Worm (Caenorhabditis elegans) whole organism, late embryonic: Measurements from ENCODE around the gene Y51A2B.4.

Experiments
- F13H6.1 ChIP-seq: sonication (generic microtip); optimal IDR thresholded peaks from 2 replicates; lab custom pipeline; 2016; ENCODE audit warnings: missing genetic modification characterization, missing compliant biosample characterization
- K02D7.2 ChIP-seq: sonication (generic microtip); optimal IDR thresholded peaks from 2 replicates; lab custom pipeline; 2017; ENCODE audit warnings: mild to moderate bottlenecking, missing genetic modification characterization, missing compliant biosample characterization
- K09A11.1 ChIP-seq: sonication (generic microtip); optimal IDR thresholded peaks from 2 replicates; lab custom pipeline; 2017; ENCODE audit warnings: antibody characterized with exemption, mild to moderate bottlenecking, missing genetic modification characterization, missing compliant biosample characterization; ENCODE audit not compliant: insufficient read depth
- ahr-1 ChIP-seq: sonication (generic microtip); optimal IDR thresholded peaks from 2 replicates; lab custom pipeline; 2016; ENCODE audit warnings: missing genetic modification characterization, missing compliant biosample characterization
- ceh-31 ChIP-seq: sonication (generic microtip); optimal IDR thresholded peaks from 2 replicates; lab custom pipeline; 2016; ENCODE audit warnings: missing genetic modification characterization, missing compliant biosample characterization
- elt-2 ChIP-seq: sonication (generic microtip); optimal IDR thresholded peaks from 2 replicates; lab custom pipeline; 2016; ENCODE audit warnings: missing genetic modification reagents, missing genetic modification characterization, missing compliant biosample characterization
- hlh-30 ChIP-seq: sonication (generic microtip); optimal IDR thresholded peaks from 2 replicates; lab custom pipeline; 2017; ENCODE audit warnings: antibody characterized with exemption, missing genetic modification characterization, missing compliant biosample characterization; ENCODE audit not compliant: insufficient read depth
- hlh-8 ChIP-seq: sonication (generic microtip); optimal IDR thresholded peaks from 2 replicates; lab custom pipeline; 2016; ENCODE audit warnings: missing genotype, missing genetic modification characterization, missing compliant biosample characterization
- nfya-1 ChIP-seq: sonication (generic microtip); optimal IDR thresholded peaks from 2 replicates; lab custom pipeline; 2017; ENCODE audit warnings: missing genetic modification characterization, mild to moderate bottlenecking, missing compliant biosample characterization, antibody characterized with exemption, moderate library complexity
- pha-2 ChIP-seq: sonication (generic microtip); optimal IDR thresholded peaks from 2 replicates; lab custom pipeline; 2017; ENCODE audit warnings: mild to moderate bottlenecking, missing genetic modification characterization, missing compliant biosample characterization
- rnt-1 ChIP-seq: sonication (generic microtip); optimal IDR thresholded peaks from 2 replicates; lab custom pipeline; 2016; ENCODE audit warnings: missing genetic modification characterization, missing compliant biosample characterization
- zip-5 ChIP-seq: sonication (generic microtip); optimal IDR thresholded peaks from 2 replicates; lab custom pipeline; 2016; ENCODE audit warnings: missing genetic modification characterization, missing compliant biosample characterization

ce11 chrV:18431450-18431849 is 42.5 kb upstream of the Y51A2B.4 start, which contains the start of gene srw-82:
- TF ChIP-seq hlh-30 (tag; lab: Kevin White, UChicago) (no peak), zip-5 (no peak), F13H6.1 (tag; lab: Kevin White, UChicago) (no peak), nfya-1 (tag; lab: Kevin White, UChicago) (no peak), K02D7.2 (tag; lab: Kevin White, UChicago) (no peak), hlh-8 (no peak), ceh-31 (no peak), elt-2 (tag; lab: Kevin White, UChicago) (no peak), ahr-1 (tag; lab: Kevin White, UChicago) (no peak), K09A11.1 (tag; lab: Kevin White, UChicago) (no peak), rnt-1 (no peak), pha-2 (tag; lab: Kevin White, UChicago) (no peak)
